Fruit fly (Drosophila melanogaster) whole organism, wandering third instar larva: ENCODE data around the gene CG3597.

Experiments
- CG32264 ChIP-seq: fragments of 200-800 bp; sonication (Bioruptor generic); optimal IDR thresholded peaks from 2 replicates; lab custom pipeline; 2016; ENCODE audit warnings: missing biosample characterization, missing genetic modification characterization
- CG9705 ChIP-seq: fragments of 200-800 bp; sonication (Bioruptor generic); optimal IDR thresholded peaks from 2 replicates; lab custom pipeline; 2018; ENCODE audit warnings: missing biosample characterization, mild to moderate bottlenecking, missing genetic modification characterization
- HLH106 ChIP-seq: fragments of 200-800 bp; optimal IDR thresholded peaks from 3 replicates; lab custom pipeline; 2019; ENCODE audit warnings: missing biosample characterization, mild to moderate bottlenecking, missing genetic modification characterization, moderate library complexity
- Mio ChIP-seq: sonication (Bioruptor generic); optimal IDR thresholded peaks from 2 replicates; lab custom pipeline; 2016; ENCODE audit warnings: missing biosample characterization, missing genetic modification characterization
- Myc ChIP-seq: fragments of >200 bp; optimal IDR thresholded peaks from 2 replicates; lab custom pipeline; 2017
- br ChIP-seq: fragments of 200-800 bp; sonication (Bioruptor generic); optimal IDR thresholded peaks from 2 replicates; lab custom pipeline; 2016; ENCODE audit warnings: missing biosample characterization, missing genetic modification characterization
- ey ChIP-seq: fragments of 200-800 bp; sonication (Bioruptor generic); optimal IDR thresholded peaks from 2 replicates; lab custom pipeline; 2016; ENCODE audit warnings: missing biosample characterization, missing genetic modification characterization
- fru ChIP-seq: fragments of 200-800 bp; sonication (Bioruptor generic); optimal IDR thresholded peaks from 3 replicates; lab custom pipeline; 2016; ENCODE audit warnings: missing biosample characterization, mild to moderate bottlenecking, missing genetic modification characterization
- h ChIP-seq: fragments of 200-800 bp; sonication (Bioruptor generic); optimal IDR thresholded peaks from 3 replicates; lab custom pipeline; 2016; ENCODE audit warnings: missing biosample characterization, mild to moderate bottlenecking, missing genetic modification characterization
- pan ChIP-seq: fragments of >200 bp; optimal IDR thresholded peaks from 2 replicates; lab custom pipeline; 2017

DNA sequence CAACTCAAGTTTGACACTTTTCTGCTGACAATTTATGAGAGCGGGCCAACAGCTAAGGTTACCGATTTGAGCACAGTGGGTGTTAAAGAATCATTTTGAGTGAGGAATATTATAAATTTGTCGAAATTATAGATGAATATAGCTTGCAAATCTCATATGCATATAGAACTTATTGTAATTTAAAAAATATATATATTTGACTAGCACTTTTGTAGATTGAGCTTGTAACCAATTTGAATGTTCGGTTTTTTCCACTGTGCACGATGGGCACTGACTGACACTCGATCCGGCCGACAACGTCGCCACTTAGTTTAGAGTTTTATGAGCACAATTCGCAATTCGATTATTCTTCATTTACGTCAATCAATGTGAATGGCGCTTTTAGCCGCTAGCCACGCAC lies 27.1 kb upstream of the CG3597 start:
- TF ChIP-seq CG9705 (GFP tag; lab: Kevin White, UChicago) (no peak), pan (no peak), fru (no peak), CG32264 (no peak), br (GFP tag; lab: Kevin White, UChicago) (no peak), h (GFP tag; lab: Kevin White, UChicago) (no peak), ey (GFP tag; lab: Kevin White, UChicago) (no peak), HLH106 (tag; lab: Kevin White, UChicago) (no peak), Mio (GFP tag; lab: Kevin White, UChicago) (no peak), Myc (lab: Kevin White, UChicago) (no peak)
